Worm (Caenorhabditis elegans): ENCODE data around the gene ins-7.
A peak's percentile ranks its signal among the peaks of the same experiment; 100 is the strongest.

Gene ins-7

DNA sequence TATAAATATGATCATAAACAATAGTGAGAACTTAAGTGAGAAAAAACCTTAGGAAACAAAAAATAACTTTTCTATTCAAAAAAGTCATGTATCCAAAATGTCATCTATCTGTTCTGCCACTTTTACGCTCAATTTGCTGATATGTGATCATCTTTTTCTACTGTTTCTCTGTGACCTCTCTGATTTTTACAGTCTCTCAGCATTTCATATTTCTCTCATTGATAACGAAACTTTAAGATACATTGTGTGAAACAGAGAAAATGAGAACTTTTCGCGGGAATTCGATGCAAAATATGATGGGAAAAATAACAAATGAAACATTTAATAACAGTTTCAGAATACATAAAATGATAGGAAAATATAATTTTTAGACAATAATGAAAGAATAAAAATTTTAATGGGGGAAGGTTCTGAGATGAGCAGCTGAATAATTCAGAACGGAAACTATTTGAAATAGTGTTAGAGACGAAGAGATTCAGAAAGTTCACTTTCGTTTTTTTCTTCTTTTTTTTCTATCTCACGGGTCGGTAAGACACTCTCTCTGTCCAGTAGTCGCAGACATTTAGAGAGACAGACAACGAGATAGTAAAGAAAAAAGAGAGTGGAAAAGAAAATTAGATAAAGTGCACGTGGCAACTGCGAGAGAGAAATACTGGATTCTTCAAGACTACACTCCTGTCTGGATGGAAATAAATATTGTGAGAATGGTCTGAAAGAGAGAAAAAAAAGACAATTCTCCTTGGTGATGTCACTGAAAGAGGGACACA, 5.2 kb downstream of the ins-7 start (continued):
- TF ChIP-seq ztf-6 (GFP tag; IDR thresholded peaks at IDR 0.05) (no peak), ztf-22 (GFP tag; optimal IDR thresholded peaks at IDR 0.05) (peak; percentile 59), zfh-2 (GFP tag; conservative IDR thresholded peaks at IDR 0.05) (no peak), F57C9.4 (tag; optimal IDR thresholded peaks at IDR 0.05) (no peak), zim-3 (tag; optimal IDR thresholded peaks at IDR 0.05) (no peak), F52B5.7 (tag; optimal IDR thresholded peaks at IDR 0.05) (no peak), snpc-4 (GFP tag; optimal IDR thresholded peaks at IDR 0.05) (no peak), snpc-4 (tag; optimal IDR thresholded peaks at IDR 0.05) (peak in 1 of 4 experiments; percentile 6), chd-7 (tag; optimal IDR thresholded peaks at IDR 0.05) (peak; percentile 42), aptf-3 (GFP tag; IDR thresholded peaks at IDR 0.05) (no peak), ztf-3 (GFP tag; optimal IDR thresholded peaks at IDR 0.05) (no peak), B0019.2 (GFP tag; conservative IDR thresholded peaks at IDR 0.05) (no peak)

DNA sequence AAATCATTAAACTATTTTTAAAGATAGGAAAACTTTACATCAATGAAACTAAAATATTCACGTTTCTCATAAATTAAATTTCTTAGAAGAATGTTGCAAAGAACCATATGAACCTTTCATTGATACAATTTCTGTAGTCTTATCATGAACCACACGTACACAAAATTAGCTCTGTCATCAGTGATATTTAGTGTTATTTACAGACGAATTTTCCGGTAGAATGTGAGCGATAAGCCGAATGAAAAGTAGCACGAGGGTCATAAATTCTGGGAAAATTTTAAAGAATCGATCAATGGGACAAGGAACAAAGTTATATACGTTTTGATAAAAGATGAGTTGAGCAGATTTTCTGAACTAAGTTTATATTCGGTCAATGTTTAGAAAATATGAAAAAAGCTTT, 6.1 kb downstream of the ins-7 start:
- TF ChIP-seq nfyb-1 (GFP tag; IDR thresholded peaks at IDR 0.05) = 0 out of 2 replicates have a peak, but pooled peaks have one; percentile 25
- TF ChIP-seq C06A6.2 (GFP tag; conservative IDR thresholded peaks at IDR 0.05) = no peak
- no peak for TF ChIP-seq dpff-1 (tag; optimal IDR thresholded peaks at IDR 0.05)
- no peak for TF ChIP-seq cebp-1 (GFP tag; IDR thresholded peaks at IDR 0.05)
- TF ChIP-seq cebp-1 (tag; optimal IDR thresholded peaks at IDR 0.05) = peak; percentile 9
- TF ChIP-seq nhr-80 (tag; optimal IDR thresholded peaks at IDR 0.05) = peak; percentile 56

DNA sequence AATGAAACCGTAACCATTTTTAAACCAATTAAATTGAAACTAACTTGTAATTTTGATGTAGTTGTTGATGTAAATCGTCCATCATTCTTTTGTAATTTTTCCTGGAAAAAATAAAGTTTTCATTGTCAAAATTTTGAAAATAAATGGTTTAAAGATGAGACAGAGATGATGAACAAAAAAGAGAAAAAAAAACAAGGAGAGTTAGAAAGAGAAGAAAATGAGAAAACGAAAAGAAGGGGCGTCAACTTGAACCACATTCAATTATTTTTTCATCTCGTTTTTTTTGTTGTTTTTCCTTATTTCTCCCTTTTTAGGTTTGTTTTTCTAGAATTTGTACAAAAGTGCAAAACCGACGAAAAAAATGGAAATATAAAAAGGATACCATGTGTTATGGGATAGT, 7.1 kb downstream of the ins-7 start, which contains the start of gene nhr-34:
TSS of gene nhr-34 (minus strand) at position 101 of the 400 bp plus-strand sequence.
- TF ChIP-seq ztf-18 (tag; optimal IDR thresholded peaks at IDR 0.05) (no peak), akir-1 (GFP tag; optimal IDR thresholded peaks at IDR 0.05) (no peak), snpc-1.3 (tag; optimal IDR thresholded peaks at IDR 0.05; ENCODE audit: insufficient read depth) (no peak), athp-1 (tag; optimal IDR thresholded peaks at IDR 0.05) (no peak), fkh-3 (tag; optimal IDR thresholded peaks at IDR 0.05) (no peak), tlf-1 (GFP tag; optimal IDR thresholded peaks at IDR 0.05) (no peak), C06A6.2 (GFP tag; conservative IDR thresholded peaks at IDR 0.05) (no peak), attf-6 (GFP tag; IDR thresholded peaks at IDR 0.05) (no peak), egl-18 (GFP tag; IDR thresholded peaks at IDR 0.05) (no peak), madf-10 (tag; optimal IDR thresholded peaks at IDR 0.05) (no peak), mcd-1 (GFP tag; IDR thresholded peaks at IDR 0.05) (no peak), attf-3 (GFP tag; conservative IDR thresholded peaks at IDR 0.05) (no peak), egl-44 (GFP tag; IDR thresholded peaks at IDR 0.05) (no peak), atf-7 (tag; optimal IDR thresholded peaks at IDR 0.05) (no peak)

DNA sequence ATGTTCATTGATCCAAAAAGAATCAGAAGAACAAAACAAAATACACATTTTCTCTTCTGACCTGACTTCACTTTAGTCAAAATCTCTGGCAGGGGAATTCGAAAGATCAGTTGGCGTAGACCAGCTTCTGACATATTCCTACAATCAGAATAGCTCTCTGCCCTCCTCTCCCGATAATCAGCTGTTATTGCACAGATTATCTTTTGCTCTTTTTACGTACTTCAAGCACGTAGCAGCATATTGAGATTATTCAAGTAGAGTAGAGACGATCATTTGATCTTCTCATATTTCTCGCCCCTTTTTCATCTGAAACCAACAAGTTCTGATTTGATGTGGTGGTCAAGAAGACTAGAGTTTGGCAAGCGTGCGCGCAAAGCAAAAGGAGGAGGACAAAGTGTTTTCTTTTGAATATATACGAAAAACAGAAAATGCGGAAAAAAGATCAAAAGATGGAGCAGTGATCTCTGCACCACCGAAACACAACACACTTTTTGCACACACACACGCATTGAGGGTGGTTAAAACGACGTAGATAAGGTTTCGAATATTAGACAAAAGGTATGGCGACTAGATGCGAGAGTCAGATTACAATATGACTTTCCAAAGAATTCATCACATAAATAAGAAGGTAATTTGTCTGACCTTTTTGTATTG, 8.8 kb downstream of the ins-7 start:
- TF ChIP-seq snpc-4 (GFP tag; optimal IDR thresholded peaks at IDR 0.05) (no peak), snpc-4 (tag; optimal IDR thresholded peaks at IDR 0.05) (no peak), nfyb-1 (GFP tag; IDR thresholded peaks at IDR 0.05) (0 out of 2 replicates have a peak, but pooled peaks have one; percentile 8), nhr-80 (tag; optimal IDR thresholded peaks at IDR 0.05) (peak; percentile 29)

DNA sequence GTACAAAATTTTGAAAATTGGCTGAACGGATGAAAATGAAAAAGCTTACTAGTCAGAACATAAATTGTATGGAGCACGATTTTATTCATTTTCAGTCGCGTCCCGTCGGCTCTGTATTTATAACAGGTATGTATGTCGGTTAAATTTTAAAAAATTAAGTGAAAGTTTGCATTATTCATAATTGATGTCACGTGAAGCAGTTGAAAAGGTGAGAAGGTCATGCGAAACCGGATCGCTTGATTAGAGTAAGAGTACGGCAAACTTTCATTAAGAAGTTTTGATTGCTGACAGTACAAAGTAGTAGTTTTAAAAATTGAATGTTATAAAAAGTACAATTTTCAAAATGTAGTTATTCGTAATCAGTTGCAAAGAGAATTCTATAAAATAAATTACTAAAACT, 9.4 kb downstream of the ins-7 start:
- TF ChIP-seq let-526 (GFP tag; IDR thresholded peaks at IDR 0.05) (no peak), B0035.1 (tag; optimal IDR thresholded peaks at IDR 0.05) (no peak), madf-6 (GFP tag; IDR thresholded peaks at IDR 0.05) (no peak), F55B11.4 (tag; optimal IDR thresholded peaks at IDR 0.05; ENCODE audit: borderline replicate concordance, insufficient read depth) (no peak), mcd-1 (GFP tag; IDR thresholded peaks at IDR 0.05) (no peak)

Data from whole organism, young adult.